Fruit fly (Drosophila melanogaster) S2 (cell line): ENCODE measurements around the gene CG17237.

Experiments
- CG8478 ChIP-seq: fragments of >200 bp; optimal IDR thresholded peaks from 2 replicates; lab custom pipeline; 2018
- CTCF ChIP-seq, 2 experiments: fragments of >200 bp; optimal IDR thresholded peaks; 2 replicates each; lab custom pipeline; 2018

CG17237 gene

DNA sequence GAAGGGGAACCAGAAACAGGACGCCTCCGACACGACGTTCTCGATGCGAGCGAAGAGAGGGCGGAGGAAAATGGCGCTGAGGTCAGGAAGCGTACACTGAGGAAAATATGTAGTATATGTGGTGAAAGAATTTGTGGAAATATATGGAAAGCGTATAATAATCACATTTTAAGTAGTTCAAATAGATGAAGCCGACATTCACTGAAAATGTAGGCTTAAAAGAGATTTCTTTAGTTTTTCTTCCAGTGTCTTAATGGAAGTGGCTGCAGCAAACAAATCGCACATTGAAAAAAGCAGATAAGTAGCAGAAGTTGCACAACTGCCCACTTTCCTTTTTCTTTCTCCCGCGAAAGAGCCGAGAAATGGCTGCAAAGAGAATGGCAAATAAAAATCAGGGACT, 39.6 kb downstream of the CG17237 start:
- no peak for TF ChIP-seq CTCF (optimal IDR thresholded peaks at IDR 0.05; lab: Kevin White, UChicago)
- no peak for TF ChIP-seq CG8478 (lab: Kevin White, UChicago)

DNA sequence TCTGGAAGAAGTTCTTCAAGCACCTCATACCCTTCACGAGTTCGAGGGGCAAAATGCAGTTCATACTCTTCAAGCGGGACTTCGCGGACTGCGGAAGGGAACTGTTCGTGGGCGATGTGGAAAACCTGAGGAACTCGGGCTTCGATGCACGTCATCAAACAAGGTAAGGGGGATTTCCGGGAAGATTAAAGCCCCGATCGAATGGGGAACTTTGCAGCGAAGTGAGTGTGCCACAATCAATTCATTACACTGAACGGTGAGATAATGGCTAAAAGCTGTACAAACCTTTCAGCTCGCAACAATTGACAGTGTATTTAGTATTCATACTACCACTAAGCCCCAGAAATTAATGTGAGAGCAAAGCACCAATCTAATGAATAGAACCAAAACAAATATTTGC, 46.4 kb downstream of the CG17237 start:
- TF ChIP-seq CG8478 (lab: Kevin White, UChicago) (no peak), CTCF (optimal IDR thresholded peaks at IDR 0.05; lab: Kevin White, UChicago) (no peak)

DNA sequence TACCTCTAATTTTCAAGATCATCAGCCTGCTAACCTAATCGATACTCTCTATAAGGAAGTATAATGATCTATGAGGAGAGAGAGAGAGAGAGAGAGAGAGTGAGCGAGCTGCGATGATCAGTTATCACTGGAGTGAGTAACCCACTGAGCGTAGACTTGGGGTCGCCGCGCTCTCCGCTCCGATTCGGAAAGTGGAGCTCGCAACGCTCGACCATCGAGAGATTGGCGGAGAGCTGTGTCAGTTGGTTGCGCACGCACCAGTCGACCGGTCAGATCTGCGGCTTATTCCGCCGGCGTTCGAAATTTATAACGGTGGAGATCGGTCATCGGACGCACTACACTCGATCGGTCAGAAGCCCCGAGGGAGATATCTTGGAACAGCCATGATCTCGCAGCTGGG, 47.1 kb downstream of the CG17237 start, which contains the start of gene CG4267:
Gene CG4267 (plus strand): TSS at position 240 of the 400 bp plus-strand sequence.
- TF ChIP-seq CG8478 (lab: Kevin White, UChicago), result no peak
- no peak for TF ChIP-seq CTCF (optimal IDR thresholded peaks at IDR 0.05; lab: Kevin White, UChicago)

DNA sequence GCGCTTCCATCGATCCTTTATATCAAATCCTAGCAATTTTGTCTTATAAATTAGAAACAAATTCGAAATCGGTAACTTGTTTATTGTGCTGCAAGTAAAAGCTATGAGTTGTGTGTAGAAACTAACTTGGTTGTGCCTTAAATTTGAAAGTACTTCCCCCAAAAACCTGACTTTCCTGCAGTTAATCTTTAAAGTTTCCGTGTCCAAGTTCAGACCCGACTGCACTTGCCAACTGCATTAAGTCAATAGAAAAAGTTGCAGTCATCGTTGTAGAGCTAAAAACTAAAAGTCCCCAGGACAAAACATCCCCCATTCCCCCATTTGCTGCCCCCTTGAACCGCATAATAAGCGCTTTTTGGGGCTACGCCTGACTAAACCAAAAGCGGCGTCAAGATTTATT, 48.7 kb downstream of the CG17237 start, which contains the start of gene Tengl1:
Gene Tengl1 (minus strand): TSS at position 101 of the 400 bp plus-strand sequence.
- no peak for TF ChIP-seq CG8478 (lab: Kevin White, UChicago)
- TF ChIP-seq CTCF (optimal IDR thresholded peaks at IDR 0.05; lab: Kevin White, UChicago), result no peak

DNA sequence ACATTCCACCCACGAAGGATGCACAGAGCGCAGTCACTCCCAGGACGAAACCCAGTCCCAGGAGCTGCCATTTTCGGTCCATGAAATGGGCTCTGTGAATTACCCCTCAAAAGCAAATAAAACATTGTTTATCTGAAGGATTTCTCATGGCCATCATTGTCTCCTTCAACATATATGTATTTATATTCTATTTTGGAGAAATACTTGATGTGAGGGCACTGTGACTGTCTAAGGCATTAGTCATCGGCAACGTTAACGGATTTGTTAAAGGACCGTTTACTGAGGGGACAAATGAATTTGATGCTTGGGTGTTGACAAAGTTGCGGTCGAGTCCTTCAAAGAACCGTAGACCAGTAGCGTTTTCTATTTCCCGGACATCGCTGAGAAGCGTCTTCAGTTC, 49.9 kb downstream of the CG17237 start, which contains the start of gene Tengl2:
Gene Tengl2 (minus strand): TSS at position 101 of the 400 bp plus-strand sequence.
- no peak for TF ChIP-seq CG8478 (lab: Kevin White, UChicago)
- no peak for TF ChIP-seq CTCF (optimal IDR thresholded peaks at IDR 0.05; lab: Kevin White, UChicago)
